Fruit fly (Drosophila melanogaster) whole organism, embryonic: ENCODE results near the gene Ac3.

Source experiments
- Aef1 ChIP-seq: fragments of 200-800 bp; sonication (Bioruptor generic); IDR thresholded peaks from 3 replicates; pipeline ENCODE4 v1.3.6; 2022; ENCODE audit warnings: missing biosample characterization, missing genetic modification characterization
- B-H2 ChIP-seq: fragments of 200-800 bp; sonication (Bioruptor generic); optimal IDR thresholded peaks from 2 replicates; lab custom pipeline; 2018; ENCODE audit warnings: missing biosample characterization, mild to moderate bottlenecking, missing genetic modification characterization
- Blimp-1 ChIP-seq: fragments of 200-800 bp; sonication (Bioruptor generic); optimal IDR thresholded peaks from 3 replicates; lab custom pipeline; 2018; ENCODE audit warnings: missing biosample characterization, missing genetic modification characterization, mild to moderate bottlenecking, moderate library complexity, missing genetic modification reagents
- CG12769 ChIP-seq: fragments of 200-800 bp; sonication (Bioruptor generic); optimal IDR thresholded peaks from 2 replicates; lab custom pipeline; 2019; ENCODE audit warnings: missing biosample characterization, mild to moderate bottlenecking, missing genetic modification characterization, moderate library complexity
- CG13287 ChIP-seq: fragments of 200-800 bp; sonication (Bioruptor generic); IDR thresholded peaks from 2 replicates; pipeline ENCODE4 v1.3.6; 2022; ENCODE audit warnings: missing biosample characterization, missing genetic modification characterization; ENCODE audit not compliant: partially characterized antibody
- CG13296 ChIP-seq: fragments of 200-800 bp; sonication (Bioruptor generic); optimal IDR thresholded peaks from 3 replicates; lab custom pipeline; 2018; ENCODE audit warnings: missing biosample characterization, mild to moderate bottlenecking, missing genetic modification characterization
- CG13424 ChIP-seq: fragments of 200-800 bp; sonication (Bioruptor generic); optimal IDR thresholded peaks from 2 replicates; lab custom pipeline; 2019; ENCODE audit warnings: missing biosample characterization, mild to moderate bottlenecking, missing genetic modification characterization, moderate library complexity
- CG15269 ChIP-seq: fragments of 200-800 bp; sonication (Bioruptor generic); optimal IDR thresholded peaks from 2 replicates; lab custom pipeline; 2018; ENCODE audit warnings: missing biosample characterization, mild to moderate bottlenecking, missing genetic modification characterization, moderate library complexity
- CG15479 ChIP-seq: fragments of 200-800 bp; sonication (Bioruptor generic); optimal IDR thresholded peaks from 3 replicates; lab custom pipeline; 2019; ENCODE audit warnings: missing biosample characterization, mild to moderate bottlenecking, missing genetic modification characterization, moderate library complexity
- CG15696 ChIP-seq: fragments of 200-800 bp; sonication (Bioruptor generic); optimal IDR thresholded peaks from 2 replicates; lab custom pipeline; 2019; ENCODE audit warnings: missing biosample characterization, mild to moderate bottlenecking, missing genetic modification characterization, moderate library complexity
- CG1647 ChIP-seq: fragments of 200-800 bp; sonication (Bioruptor generic); optimal IDR thresholded peaks from 3 replicates; lab custom pipeline; 2016; ENCODE audit warnings: missing biosample characterization, missing genetic modification characterization
- CG16815 ChIP-seq: fragments of 200-800 bp; sonication (Bioruptor generic); optimal IDR thresholded peaks from 3 replicates; lab custom pipeline; 2017; ENCODE audit warnings: missing biosample characterization, mild to moderate bottlenecking, missing genetic modification characterization
- CG1832 ChIP-seq: fragments of 200-800 bp; sonication (Bioruptor generic); optimal IDR thresholded peaks from 2 replicates; lab custom pipeline; 2017; ENCODE audit warnings: missing biosample characterization, mild to moderate bottlenecking, missing genetic modification characterization, inconsistent platforms
- CG2129 ChIP-seq: fragments of 200-800 bp; sonication (Bioruptor generic); IDR thresholded peaks from 2 replicates; pipeline ENCODE4 v1.3.6; 2022; ENCODE audit warnings: missing biosample characterization, missing genetic modification characterization; ENCODE audit not compliant: partially characterized antibody
- CG2202 ChIP-seq: fragments of 200-800 bp; sonication (Bioruptor generic); optimal IDR thresholded peaks from 2 replicates; lab custom pipeline; 2018; ENCODE audit warnings: missing biosample characterization, mild to moderate bottlenecking, missing genetic modification characterization
- CG4424 ChIP-seq: fragments of 200-800 bp; sonication (Bioruptor generic); optimal IDR thresholded peaks from 3 replicates; lab custom pipeline; 2016; ENCODE audit warnings: missing biosample characterization, missing genetic modification characterization
- CG7839 ChIP-seq: fragments of 200-800 bp; sonication (Bioruptor generic); optimal IDR thresholded peaks from 3 replicates; lab custom pipeline; 2018; ENCODE audit warnings: missing biosample characterization, mild to moderate bottlenecking, missing genetic modification characterization, moderate library complexity
- CG8388 ChIP-seq: fragments of 200-800 bp; sonication (Bioruptor generic); optimal IDR thresholded peaks from 2 replicates; lab custom pipeline; 2019; ENCODE audit warnings: missing biosample characterization, mild to moderate bottlenecking, missing genetic modification characterization, moderate library complexity
- CG9817 ChIP-seq: fragments of 200-800 bp; sonication (Bioruptor generic); optimal IDR thresholded peaks from 2 replicates; lab custom pipeline; 2018; ENCODE audit warnings: missing biosample characterization, mild to moderate bottlenecking, missing genetic modification characterization, moderate library complexity
- CG9932 ChIP-seq: fragments of 200-800 bp; sonication (Bioruptor generic); IDR thresholded peaks from 2 replicates; pipeline ENCODE4 v1.3.6; 2022; ENCODE audit warnings: missing biosample characterization, missing genetic modification characterization
- Chrac-16 ChIP-seq: fragments of 200-800 bp; sonication (Bioruptor generic); optimal IDR thresholded peaks from 3 replicates; lab custom pipeline; 2016; ENCODE audit warnings: missing biosample characterization, missing genetic modification characterization
- Hr51 ChIP-seq, 2 experiments: fragments of 200-800 bp; sonication (Bioruptor generic); optimal IDR thresholded peaks; 2 replicates in 1 of 2; 3 replicates in 1 of 2; lab custom pipeline; 2016 to 2018; ENCODE audit warnings: missing biosample characterization in 2 of 2, missing genetic modification characterization in 2 of 2, mild to moderate bottlenecking in 1 of 2, moderate library complexity in 1 of 2
- Lim3 ChIP-seq: fragments of 200-800 bp; sonication (Bioruptor generic); IDR thresholded peaks from 2 replicates; pipeline ENCODE4 v1.3.6; 2022; ENCODE audit warnings: missing biosample characterization, missing genetic modification characterization
- MBD-R2 ChIP-seq: fragments of 200-800 bp; sonication (Bioruptor generic); IDR thresholded peaks from 2 replicates; pipeline ENCODE4 v1.3.6; 2022; ENCODE audit warnings: missing biosample characterization, missing genetic modification characterization
- Rx ChIP-seq: fragments of 200-800 bp; sonication (Bioruptor generic); IDR thresholded peaks from 2 replicates; pipeline ENCODE4 v1.3.6; 2022; ENCODE audit warnings: missing biosample characterization, missing genetic modification characterization
- Side ChIP-seq: fragments of 200-800 bp; sonication (Bioruptor generic); optimal IDR thresholded peaks from 2 replicates; lab custom pipeline; 2016; ENCODE audit warnings: missing biosample characterization, missing genetic modification characterization
- Sox102F ChIP-seq: fragments of 200-800 bp; sonication (Bioruptor generic); optimal IDR thresholded peaks from 2 replicates; lab custom pipeline; 2018; ENCODE audit warnings: missing biosample characterization, mild to moderate bottlenecking, missing genetic modification characterization, moderate library complexity
- Spps ChIP-seq: fragments of 200-800 bp; sonication (Bioruptor generic); optimal IDR thresholded peaks from 2 replicates; lab custom pipeline; 2018; ENCODE audit warnings: missing biosample characterization, mild to moderate bottlenecking, missing genetic modification characterization
- Sry-β ChIP-seq: fragments of 200-800 bp; sonication (Bioruptor generic); optimal IDR thresholded peaks from 2 replicates; lab custom pipeline; 2018; ENCODE audit warnings: missing biosample characterization, mild to moderate bottlenecking, missing genetic modification characterization, moderate library complexity
- bcd ChIP-seq: fragments of 200-800 bp; sonication (Bioruptor generic); optimal IDR thresholded peaks from 2 replicates; lab custom pipeline; 2017; ENCODE audit warnings: missing biosample characterization, mild to moderate bottlenecking, missing genetic modification characterization
- bigmax ChIP-seq: fragments of 200-800 bp; sonication (Bioruptor generic); optimal IDR thresholded peaks from 2 replicates; lab custom pipeline; 2018; ENCODE audit warnings: missing biosample characterization, mild to moderate bottlenecking, missing genetic modification characterization
- br ChIP-seq: fragments of >200 bp; optimal IDR thresholded peaks from 2 replicates; lab custom pipeline; 2017
- dati ChIP-seq: fragments of 200-800 bp; sonication (Bioruptor generic); IDR thresholded peaks from 2 replicates; pipeline ENCODE4 v1.3.6; 2022; ENCODE audit warnings: missing biosample characterization, missing genetic modification characterization
- eyg ChIP-seq: fragments of 200-800 bp; sonication (Bioruptor generic); optimal IDR thresholded peaks from 3 replicates; lab custom pipeline; 2016; ENCODE audit warnings: missing biosample characterization, missing genetic modification characterization
- gsb-n ChIP-seq: fragments of 200-800 bp; sonication (Bioruptor generic); optimal IDR thresholded peaks from 3 replicates; lab custom pipeline; 2018; ENCODE audit warnings: missing biosample characterization, mild to moderate bottlenecking, missing genetic modification characterization
- hkb ChIP-seq, 2 experiments: fragments of 200-800 bp in 1 of 2; fragments of >200 bp in 1 of 2; sonication (Bioruptor generic) in 1 of 2; IDR thresholded peaks in 1 of 2; optimal IDR thresholded peaks in 1 of 2; 2 replicates each; pipeline versions ENCODE4 v1.3.6 to Lab custom; 2017 to 2022; ENCODE audit warnings: missing biosample characterization in 1 of 2, missing genetic modification characterization in 1 of 2
- kah ChIP-seq: fragments of 200-800 bp; sonication (Bioruptor generic); optimal IDR thresholded peaks from 2 replicates; lab custom pipeline; 2018; ENCODE audit warnings: missing biosample characterization, mild to moderate bottlenecking, missing genetic modification characterization
- ken ChIP-seq: fragments of 200-800 bp; sonication (Bioruptor generic); IDR thresholded peaks from 3 replicates; pipeline ENCODE4 v1.3.6; 2022; ENCODE audit warnings: missing biosample characterization, missing genetic modification characterization
- kni ChIP-seq: fragments of 200-800 bp; sonication (Bioruptor generic); optimal IDR thresholded peaks from 3 replicates; lab custom pipeline; 2017; ENCODE audit warnings: mild to moderate bottlenecking, missing biosample characterization, missing genetic modification reagents, missing genetic modification characterization
- knrl ChIP-seq: fragments of 200-800 bp; sonication (Bioruptor generic); IDR thresholded peaks from 3 replicates; pipeline ENCODE4 v1.3.6; 2022; ENCODE audit warnings: missing biosample characterization, missing genetic modification characterization; ENCODE audit not compliant: partially characterized antibody
- pan ChIP-seq, 4 experiments: fragments of >200 bp in 3 of 4; fragments of 200-800 bp in 1 of 4; sonication (Bioruptor generic) in 1 of 4; optimal IDR thresholded peaks in 3 of 4; IDR thresholded peaks in 1 of 4; 2 replicates each; pipeline versions ENCODE4 v1.3.6 to Lab custom; 2017 to 2022; ENCODE audit warnings: missing biosample characterization in 2 of 4, missing genetic modification characterization in 2 of 4, mixed read lengths in 1 of 4
- pfk ChIP-seq: fragments of 200-800 bp; sonication (Bioruptor generic); optimal IDR thresholded peaks from 2 replicates; lab custom pipeline; 2018; ENCODE audit warnings: missing biosample characterization, mild to moderate bottlenecking, missing genetic modification characterization, moderate library complexity
- pum ChIP-seq: fragments of 200-800 bp; sonication (Bioruptor generic); optimal IDR thresholded peaks from 2 replicates; lab custom pipeline; 2016; ENCODE audit warnings: missing biosample characterization, missing genetic modification characterization
- rib ChIP-seq: fragments of 200-800 bp; sonication (Bioruptor generic); IDR thresholded peaks from 2 replicates; pipeline ENCODE4 v1.3.6; 2022; ENCODE audit warnings: missing biosample characterization, missing genetic modification characterization
- tap ChIP-seq: fragments of 200-800 bp; optimal IDR thresholded peaks from 3 replicates; lab custom pipeline; 2019; ENCODE audit warnings: missing biosample characterization, mild to moderate bottlenecking, missing genetic modification characterization, moderate library complexity
- twi ChIP-seq: fragments of 200-800 bp; optimal IDR thresholded peaks from 2 replicates; lab custom pipeline; 2019; ENCODE audit warnings: missing biosample characterization, mild to moderate bottlenecking, missing genetic modification characterization, moderate library complexity

Ac3 gene

dm6 chr2L:21681322-21682268 is 49.2 kb downstream of the Ac3 start, which contains the start of gene eEF2 (continued):
- peak; percentile 84 for TF ChIP-seq CG13296 (GFP tag; lab: Kevin White, UChicago)
- peak; percentile 8 for TF ChIP-seq CG15696 (tag; lab: Kevin White, UChicago)
- TF ChIP-seq eyg: peak; percentile 47
- no peak for TF ChIP-seq hkb (optimal IDR thresholded peaks at IDR 0.05; lab: Kevin White, UChicago)
- peak; percentile 71 for TF ChIP-seq hkb (GFP tag; IDR thresholded peaks at IDR 0.05; lab: Robert Waterston, UW)
- peak; percentile 96 for TF ChIP-seq knrl (GFP tag; lab: Robert Waterston, UW)
- peak; percentile 54 for TF ChIP-seq tap (tag; lab: Kevin White, UChicago)
- peak; percentile 8 for TF ChIP-seq CG1647 (GFP tag; lab: Kevin White, UChicago)
- TF ChIP-seq twi: peak; percentile 36
- TF ChIP-seq ken (GFP tag; lab: Robert Waterston, UW): no peak; the same call in 2 of the 3 replicates
- no peak for TF ChIP-seq br
- TF ChIP-seq CG13424: peak; percentile 46
- TF ChIP-seq Lim3 (GFP tag; lab: Robert Waterston, UW): no peak
- TF ChIP-seq rib: no peak; the same call in none of the 2 replicates
- peak; percentile 84 for TF ChIP-seq Side (GFP tag; lab: Kevin White, UChicago)
- peak; percentile 71 for TF ChIP-seq pfk
- TF ChIP-seq bcd: peak; percentile 77
- peak; percentile 6 for TF ChIP-seq CG4424
- peak; percentile 35 for TF ChIP-seq Chrac-16 (GFP tag; lab: Kevin White, UChicago)
- peak; percentile 46 for TF ChIP-seq CG15479 (GFP tag; lab: Kevin White, UChicago)
- peak; percentile 70 for TF ChIP-seq CG9817 (tag; lab: Kevin White, UChicago)
- no peak for TF ChIP-seq Blimp-1 (GFP tag; lab: Kevin White, UChicago)
- TF ChIP-seq Sry-β (GFP tag; lab: Kevin White, UChicago): peak; percentile 34
- peak; percentile 96 for TF ChIP-seq bigmax (GFP tag; lab: Kevin White, UChicago)
- no peak for TF ChIP-seq Aef1 (GFP tag; lab: Robert Waterston, UW)
- TF ChIP-seq pum (GFP tag; lab: Kevin White, UChicago): peak; percentile 37
- TF ChIP-seq pan (optimal IDR thresholded peaks at IDR 0.05; lab: Kevin White, UChicago): no peak
- TF ChIP-seq pan (GFP tag; optimal IDR thresholded peaks at IDR 0.05 in 1 of 2, IDR thresholded peaks at IDR 0.05 in 1 of 2): peak in 1 of 2 experiments; percentile 62
- TF ChIP-seq CG15269 (tag; lab: Kevin White, UChicago): peak; percentile 71
- TF ChIP-seq CG1832 (GFP tag; lab: Kevin White, UChicago): no peak
- no peak; the same call in 1 of the 2 replicates for TF ChIP-seq Rx (GFP tag; lab: Robert Waterston, UW)
- peak; percentile 73 for TF ChIP-seq gsb-n
- TF ChIP-seq CG16815 (GFP tag; lab: Kevin White, UChicago): peak; percentile 16
- TF ChIP-seq CG13287 (GFP tag; lab: Robert Waterston, UW): peak; percentile 93
- TF ChIP-seq CG8388 (GFP tag; lab: Kevin White, UChicago): peak; percentile 61
- peak; percentile 68 for TF ChIP-seq CG7839 (tag; lab: Kevin White, UChicago)
- peak; percentile 48 for TF ChIP-seq CG2202 (tag; lab: Kevin White, UChicago)
- no peak for TF ChIP-seq Spps (tag; lab: Kevin White, UChicago)
- TF ChIP-seq CG12769 (tag; lab: Kevin White, UChicago): peak; percentile 72
- peak; percentile 72 to 82 for TF ChIP-seq Hr51 (GFP tag; optimal IDR thresholded peaks at IDR 0.05; lab: Kevin White, UChicago)
- peak; percentile 94 for TF ChIP-seq B-H2 (GFP tag; lab: Kevin White, UChicago)
- TF ChIP-seq kah (GFP tag; lab: Kevin White, UChicago): peak; percentile 65
- no peak; the same call in 1 of the 2 replicates for TF ChIP-seq CG9932 (GFP tag; lab: Robert Waterston, UW)
- no peak for TF ChIP-seq dati (GFP tag; lab: Robert Waterston, UW)
- peak; percentile 22 for TF ChIP-seq Sox102F (GFP tag; lab: Kevin White, UChicago)
- peak; percentile 84 for TF ChIP-seq CG2129
- peak; percentile 46 for TF ChIP-seq kni (GFP tag; lab: Kevin White, UChicago)
- TF ChIP-seq MBD-R2 (GFP tag; lab: Robert Waterston, UW): peak; percentile 65
